Worm (Caenorhabditis elegans) whole organism, midembryonic: Measurements from ENCODE around the gene F02C9.1.

Experiments
- T22C8.4 ChIP-seq: fragments of 200-800 bp; sonication (Bioruptor generic); IDR thresholded peaks from 2 replicates; pipeline ENCODE4 v1.3.6; 2022; ENCODE audit warnings: missing genetic modification characterization, missing compliant biosample characterization
- cog-1 ChIP-seq: sonication (generic microtip); optimal IDR thresholded peaks from 2 replicates; lab custom pipeline; 2016; ENCODE audit warnings: missing genetic modification characterization, missing compliant biosample characterization
- flt-1 ChIP-seq: fragments of 200-800 bp; sonication (Bioruptor generic); IDR thresholded peaks from 2 replicates; pipeline ENCODE4 v1.3.6; 2022; ENCODE audit warnings: missing genetic modification characterization, missing compliant biosample characterization
- klf-2 ChIP-seq: fragments of 200-800 bp; sonication (Bioruptor generic); conservative IDR thresholded peaks from 2 replicates; pipeline ENCODE4 v1.3.6; 2022; ENCODE audit warnings: missing genetic modification reagents, missing genetic modification characterization, missing compliant biosample characterization
- med-1 ChIP-seq: sonication (generic microtip); optimal IDR thresholded peaks from 2 replicates; lab custom pipeline; 2017; ENCODE audit warnings: missing genetic modification characterization, mild to moderate bottlenecking, missing compliant biosample characterization, antibody characterized with exemption, missing genetic modification reagents; ENCODE audit not compliant: insufficient read depth
- ref-1 ChIP-seq: fragments of 200-800 bp; sonication (Bioruptor generic); conservative IDR thresholded peaks from 2 replicates; pipeline ENCODE4 v1.3.6; 2022; ENCODE audit warnings: missing genetic modification reagents, missing genetic modification characterization, missing compliant biosample characterization
- tab-1 ChIP-seq: fragments of 200-800 bp; sonication (Bioruptor generic); IDR thresholded peaks from 2 replicates; pipeline ENCODE4 v1.3.6; 2022; ENCODE audit warnings: missing genetic modification characterization, missing compliant biosample characterization
- ztf-23 ChIP-seq: fragments of 200-800 bp; sonication (Bioruptor generic); IDR thresholded peaks from 2 replicates; pipeline ENCODE4 v1.3.6; 2022; ENCODE audit warnings: missing genetic modification reagents, missing genetic modification characterization, missing compliant biosample characterization
- ztf-29 ChIP-seq: fragments of 200-800 bp; sonication (Bioruptor generic); IDR thresholded peaks from 2 replicates; pipeline ENCODE4 v1.3.6; 2022; ENCODE audit warnings: missing genetic modification reagents, missing genetic modification characterization, missing compliant biosample characterization

ce11 chrV:3133293-3133755 lies 5.2 kb upstream of the F02C9.1 start, which contains the start of gene F02C9.2:
- TF ChIP-seq flt-1 (no peak), klf-2 (GFP tag; lab: Robert Waterston, UW) (no peak), ref-1 (GFP tag; lab: Robert Waterston, UW) (no peak), T22C8.4 (GFP tag; lab: Robert Waterston, UW) (no peak), cog-1 (tag; lab: Kevin White, UChicago) (no peak), tab-1 (GFP tag; lab: Robert Waterston, UW) (no peak), med-1 (GFP tag; lab: Kevin White, UChicago) (no peak), ztf-29 (no peak), ztf-23 (GFP tag; lab: Robert Waterston, UW) (no peak)
